Fruit fly (Drosophila melanogaster): ENCODE data around the gene NFAT.

NFAT gene

dm6 chrX:13626579-13626894, 2.0 kb downstream of the NFAT start:
- no peak for TF ChIP-seq rgr (GFP tag; optimal IDR thresholded peaks at IDR 0.05)
- TF ChIP-seq br (GFP tag; optimal IDR thresholded peaks at IDR 0.05) = no peak
- peak; percentile 11 for TF ChIP-seq fru (GFP tag; optimal IDR thresholded peaks at IDR 0.05)
- peak; percentile 9 for TF ChIP-seq ey (GFP tag; optimal IDR thresholded peaks at IDR 0.05)
- TF ChIP-seq Hr83 (GFP tag; optimal IDR thresholded peaks at IDR 0.05; ENCODE audit: poor library complexity, severe bottlenecking) = no peak
- no peak for TF ChIP-seq GATAd (GFP tag; optimal IDR thresholded peaks at IDR 0.05)
- TF ChIP-seq HLH106 (tag; optimal IDR thresholded peaks at IDR 0.05) = peak; percentile 37
- no peak for TF ChIP-seq CrebA (GFP tag; optimal IDR thresholded peaks at IDR 0.05; ENCODE audit: borderline replicate concordance)
- peak; percentile 20 for TF ChIP-seq h (GFP tag; optimal IDR thresholded peaks at IDR 0.05)
- peak; percentile 21 for TF ChIP-seq Hnf4 (GFP tag; optimal IDR thresholded peaks at IDR 0.05)
- peak; percentile 70 for TF ChIP-seq sv (GFP tag; optimal IDR thresholded peaks at IDR 0.05)
- TF ChIP-seq dsf (GFP tag; optimal IDR thresholded peaks at IDR 0.05; ENCODE audit: borderline replicate concordance) = no peak
- no peak for TF ChIP-seq tai (GFP tag; optimal IDR thresholded peaks at IDR 0.05)
- no peak for TF ChIP-seq Hr78 (GFP tag; optimal IDR thresholded peaks at IDR 0.05)
- TF ChIP-seq jim (GFP tag; optimal IDR thresholded peaks at IDR 0.05) = no peak
- TF ChIP-seq N (GFP tag; optimal IDR thresholded peaks at IDR 0.05) = no peak
- TF ChIP-seq foxo (GFP tag; optimal IDR thresholded peaks at IDR 0.05) = peak in 1 of 2 experiments; percentile 38
- no peak for TF ChIP-seq Dif (GFP tag; optimal IDR thresholded peaks at IDR 0.05; ENCODE audit: partially characterized antibody)
- TF ChIP-seq pan (optimal IDR thresholded peaks at IDR 0.05) = no peak
- TF ChIP-seq psq (GFP tag; optimal IDR thresholded peaks at IDR 0.05) = peak; percentile 4

- TF ChIP-seq dl (GFP tag; optimal IDR thresholded peaks at IDR 0.05; ENCODE audit: insufficient read depth in 1 of 2, partially characterized antibody in 2 of 2) = no peak
- no peak for TF ChIP-seq Hr83 (GFP tag; optimal IDR thresholded peaks at IDR 0.05; ENCODE audit: poor library complexity, severe bottlenecking)
- TF ChIP-seq CG32264 (GFP tag; optimal IDR thresholded peaks at IDR 0.05) = no peak
- no peak for TF ChIP-seq Dif (GFP tag; optimal IDR thresholded peaks at IDR 0.05; ENCODE audit: partially characterized antibody)
- TF ChIP-seq Dfd (GFP tag; optimal IDR thresholded peaks at IDR 0.05) = no peak
- TF ChIP-seq dmrt93B (GFP tag; optimal IDR thresholded peaks at IDR 0.05) = no peak
- TF ChIP-seq OdsH (GFP tag; optimal IDR thresholded peaks at IDR 0.05) = no peak
- no peak for TF ChIP-seq Sp1 (GFP tag; optimal IDR thresholded peaks at IDR 0.05)
- TF ChIP-seq Vsx2 (GFP tag; optimal IDR thresholded peaks at IDR 0.05; ENCODE audit: partially characterized antibody) = no peak
- TF ChIP-seq Abd-B (GFP tag; optimal IDR thresholded peaks at IDR 0.05) = no peak
- TF ChIP-seq dsf (GFP tag; optimal IDR thresholded peaks at IDR 0.05; ENCODE audit: borderline replicate concordance) = no peak
- no peak for TF ChIP-seq brk (GFP tag; optimal IDR thresholded peaks at IDR 0.05)
- TF ChIP-seq CrebA (GFP tag; optimal IDR thresholded peaks at IDR 0.05; ENCODE audit: borderline replicate concordance) = no peak
- no peak for TF ChIP-seq psq (GFP tag; optimal IDR thresholded peaks at IDR 0.05)
- no peak for TF ChIP-seq N (GFP tag; optimal IDR thresholded peaks at IDR 0.05)
- TF ChIP-seq Mio (GFP tag; optimal IDR thresholded peaks at IDR 0.05) = no peak
Measured at dm6 chrX:13627855-13628254, 3.3 kb downstream of the NFAT start.

- TF ChIP-seq CG32264 (GFP tag; optimal IDR thresholded peaks at IDR 0.05) = no peak
- no peak for TF ChIP-seq GATAd (GFP tag; optimal IDR thresholded peaks at IDR 0.05)
- TF ChIP-seq Sp1 (GFP tag; optimal IDR thresholded peaks at IDR 0.05) = peak; percentile 14
- peak; percentile 14 for TF ChIP-seq rgr (GFP tag; optimal IDR thresholded peaks at IDR 0.05)
- TF ChIP-seq lola (GFP tag; optimal IDR thresholded peaks at IDR 0.05) = no peak
- no peak for TF ChIP-seq Abd-B (GFP tag; optimal IDR thresholded peaks at IDR 0.05)
- TF ChIP-seq fru (GFP tag; optimal IDR thresholded peaks at IDR 0.05) = no peak
- TF ChIP-seq dmrt93B (GFP tag; optimal IDR thresholded peaks at IDR 0.05) = no peak
- no peak for TF ChIP-seq usp (GFP tag; optimal IDR thresholded peaks at IDR 0.05)
- TF ChIP-seq Rel (GFP tag; optimal IDR thresholded peaks at IDR 0.05) = no peak
- peak; percentile 76 for TF ChIP-seq Rel (tag; optimal IDR thresholded peaks at IDR 0.05)
Measured at dm6 chrX:13629414-13629813, 4.9 kb downstream of the NFAT start.

- TF ChIP-seq pan (optimal IDR thresholded peaks at IDR 0.05) (no peak), HLH106 (tag; optimal IDR thresholded peaks at IDR 0.05) (no peak), Myc (optimal IDR thresholded peaks at IDR 0.05) (no peak), foxo (GFP tag; optimal IDR thresholded peaks at IDR 0.05) (peak in 1 of 2 experiments; percentile 50), Mio (GFP tag; optimal IDR thresholded peaks at IDR 0.05) (no peak), Abd-B (GFP tag; optimal IDR thresholded peaks at IDR 0.05) (no peak), woc (GFP tag; optimal IDR thresholded peaks at IDR 0.05) (no peak), fru (GFP tag; optimal IDR thresholded peaks at IDR 0.05) (peak; percentile 21), sv (GFP tag; optimal IDR thresholded peaks at IDR 0.05) (no peak), dmrt93B (GFP tag; optimal IDR thresholded peaks at IDR 0.05) (no peak), dsf (GFP tag; optimal IDR thresholded peaks at IDR 0.05; ENCODE audit: borderline replicate concordance) (no peak), h (GFP tag; optimal IDR thresholded peaks at IDR 0.05) (peak; percentile 20), usp (GFP tag; optimal IDR thresholded peaks at IDR 0.05) (no peak), sage (GFP tag; optimal IDR thresholded peaks at IDR 0.05) (no peak), psq (GFP tag; optimal IDR thresholded peaks at IDR 0.05) (no peak), Hnf4 (GFP tag; optimal IDR thresholded peaks at IDR 0.05) (peak; percentile 13), jim (GFP tag; optimal IDR thresholded peaks at IDR 0.05) (no peak), CG9705 (GFP tag; optimal IDR thresholded peaks at IDR 0.05) (no peak), CrebA (GFP tag; optimal IDR thresholded peaks at IDR 0.05; ENCODE audit: borderline replicate concordance) (no peak), dl (GFP tag; optimal IDR thresholded peaks at IDR 0.05; ENCODE audit: insufficient read depth in 1 of 2, partially characterized antibody in 2 of 2) (no peak), GATAd (GFP tag; optimal IDR thresholded peaks at IDR 0.05) (no peak), N (GFP tag; optimal IDR thresholded peaks at IDR 0.05) (no peak), Jra (GFP tag; optimal IDR thresholded peaks at IDR 0.05) (no peak), Hr78 (GFP tag; optimal IDR thresholded peaks at IDR 0.05) (no peak), Sp1 (GFP tag; optimal IDR thresholded peaks at IDR 0.05) (no peak), ey (GFP tag; optimal IDR thresholded peaks at IDR 0.05) (peak; percentile 25), Dfd (GFP tag; optimal IDR thresholded peaks at IDR 0.05) (no peak), Dif (GFP tag; optimal IDR thresholded peaks at IDR 0.05; ENCODE audit: partially characterized antibody) (no peak), brk (GFP tag; optimal IDR thresholded peaks at IDR 0.05) (no peak), rgr (GFP tag; optimal IDR thresholded peaks at IDR 0.05) (no peak), br (GFP tag; optimal IDR thresholded peaks at IDR 0.05) (no peak)
Measured at dm6 chrX:13630290-13630900, 5.8 kb downstream of the NFAT start.

Measured in whole organism, wandering third instar larva.